Fruit fly (Drosophila melanogaster) Kc167 (cell line): ENCODE results near the gene CG43897.

Source experiments
- Myc ChIP-seq: fragments of >200 bp; optimal IDR thresholded peaks from 2 replicates; lab custom pipeline; 2017; ENCODE audit warnings: missing external identifiers
- Sin3A ChIP-seq: fragments of >200 bp; optimal IDR thresholded peaks from 2 replicates; lab custom pipeline; 2018; ENCODE audit warnings: missing external identifiers
- h ChIP-seq: fragments of >200 bp; optimal IDR thresholded peaks from 3 replicates; lab custom pipeline; 2018; ENCODE audit warnings: missing external identifiers
- insv ChIP-seq: fragments of >200 bp; optimal IDR thresholded peaks from 3 replicates; lab custom pipeline; 2018; ENCODE audit warnings: missing external identifiers
- psq ChIP-seq: fragments of >200 bp; optimal IDR thresholded peaks from 2 replicates; lab custom pipeline; 2017; ENCODE audit warnings: missing external identifiers
- ttk ChIP-seq: sonication (Bioruptor generic); optimal IDR thresholded peaks from 2 replicates; lab custom pipeline; 2017; ENCODE audit warnings: missing external identifiers

Gene CG43897

dm6 chr3L:9832125-9832524 is 18.5 kb downstream of the CG43897 start:
- no peak for TF ChIP-seq ttk (lab: Kevin White, UChicago)
- no peak for TF ChIP-seq psq (lab: Kevin White, UChicago)
- no peak for TF ChIP-seq Sin3A (lab: Kevin White, UChicago)
- TF ChIP-seq insv (lab: Kevin White, UChicago), result no peak
- TF ChIP-seq h, result no peak
- TF ChIP-seq Myc (lab: Kevin White, UChicago), result no peak

dm6 chr3L:9836524-9837047 is 22.9 kb downstream of the CG43897 start, which contains the start of gene I-2:
Gene I-2, minus strand, starts transcription at chr3L:9836805.
- TF ChIP-seq Sin3A (lab: Kevin White, UChicago) (no peak), ttk (lab: Kevin White, UChicago) (no peak), h (no peak), psq (lab: Kevin White, UChicago) (no peak), insv (lab: Kevin White, UChicago) (no peak), Myc (lab: Kevin White, UChicago) (no peak)

- TF ChIP-seq psq (lab: Kevin White, UChicago), result no peak
- TF ChIP-seq ttk (lab: Kevin White, UChicago), result no peak
- no peak for TF ChIP-seq Myc (lab: Kevin White, UChicago)
- no peak for TF ChIP-seq h
- no peak for TF ChIP-seq insv (lab: Kevin White, UChicago)
- TF ChIP-seq Sin3A (lab: Kevin White, UChicago), result no peak
These were observed 23.4 kb downstream of the CG43897 start for dm6 chr3L:9837053-9837452.

- TF ChIP-seq Myc (lab: Kevin White, UChicago) (no peak), Sin3A (lab: Kevin White, UChicago) (no peak), insv (lab: Kevin White, UChicago) (no peak), psq (lab: Kevin White, UChicago) (no peak), ttk (lab: Kevin White, UChicago) (no peak), h (no peak)
These were observed 24.9 kb downstream of the CG43897 start, which contains the start of gene Cdk8 for dm6 chr3L:9838534-9838933. Gene Cdk8, minus strand, starts transcription at chr3L:9838670.

dm6 chr3L:9840710-9841109 is 27.1 kb downstream of the CG43897 start:
- no peak for TF ChIP-seq Sin3A (lab: Kevin White, UChicago)
- TF ChIP-seq psq (lab: Kevin White, UChicago), result no peak
- TF ChIP-seq Myc (lab: Kevin White, UChicago), result no peak
- no peak for TF ChIP-seq ttk (lab: Kevin White, UChicago)
- no peak for TF ChIP-seq h
- TF ChIP-seq insv (lab: Kevin White, UChicago), result no peak

- no peak for TF ChIP-seq Myc (lab: Kevin White, UChicago)
- no peak for TF ChIP-seq ttk (lab: Kevin White, UChicago)
- no peak for TF ChIP-seq psq (lab: Kevin White, UChicago)
- TF ChIP-seq h, result no peak
- no peak for TF ChIP-seq insv (lab: Kevin White, UChicago)
- no peak for TF ChIP-seq Sin3A (lab: Kevin White, UChicago)
These were observed 28.4 kb downstream of the CG43897 start for dm6 chr3L:9842043-9842442.

dm6 chr3L:9845980-9846538 is 32.4 kb downstream of the CG43897 start:
- TF ChIP-seq psq (lab: Kevin White, UChicago), result no peak
- no peak for TF ChIP-seq Myc (lab: Kevin White, UChicago)
- no peak for TF ChIP-seq Sin3A (lab: Kevin White, UChicago)
- TF ChIP-seq h, result no peak
- TF ChIP-seq ttk (lab: Kevin White, UChicago), result no peak
- TF ChIP-seq insv (lab: Kevin White, UChicago), result no peak

- no peak for TF ChIP-seq psq (lab: Kevin White, UChicago)
- TF ChIP-seq Sin3A (lab: Kevin White, UChicago), result no peak
- TF ChIP-seq h, result no peak
These were observed 33.1 kb downstream of the CG43897 start for dm6 chr3L:9846577-9847342.

- TF ChIP-seq Sin3A (lab: Kevin White, UChicago) (no peak), Myc (lab: Kevin White, UChicago) (no peak), h (no peak), ttk (lab: Kevin White, UChicago) (no peak), insv (lab: Kevin White, UChicago) (no peak), psq (lab: Kevin White, UChicago) (no peak)
These were observed 33.9 kb downstream of the CG43897 start for dm6 chr3L:9847420-9847977.

- TF ChIP-seq Sin3A (lab: Kevin White, UChicago) (no peak), psq (lab: Kevin White, UChicago) (no peak), h (no peak), insv (lab: Kevin White, UChicago) (no peak), ttk (lab: Kevin White, UChicago) (no peak), Myc (lab: Kevin White, UChicago) (no peak)
These were observed 35.1 kb downstream of the CG43897 start for dm6 chr3L:9848744-9849143.

dm6 chr3L:9850114-9850513 is 36.5 kb downstream of the CG43897 start:
- TF ChIP-seq h, result no peak
- TF ChIP-seq insv (lab: Kevin White, UChicago), result no peak
- TF ChIP-seq Sin3A (lab: Kevin White, UChicago), result no peak
- TF ChIP-seq psq (lab: Kevin White, UChicago), result no peak
- no peak for TF ChIP-seq Myc (lab: Kevin White, UChicago)
- no peak for TF ChIP-seq ttk (lab: Kevin White, UChicago)
